Fruit fly (Drosophila melanogaster) whole organism, wandering third instar larva: ENCODE results near the gene CG33258.

Experiments
- Dfd ChIP-seq: fragments of >200 bp; optimal IDR thresholded peaks from 2 replicates; lab custom pipeline; 2017; ENCODE audit warnings: missing biosample characterization, missing genetic modification characterization
- Vsx2 ChIP-seq: fragments of 200-300, 225-300 bp; sonication (Bioruptor generic); optimal IDR thresholded peaks from 2 replicates; lab custom pipeline; 2018; ENCODE audit warnings: missing biosample characterization, missing genetic modification characterization; ENCODE audit not compliant: partially characterized antibody
- brk ChIP-seq: fragments of 200-800 bp; sonication (Bioruptor generic); optimal IDR thresholded peaks from 2 replicates; lab custom pipeline; 2016; ENCODE audit warnings: missing biosample characterization, mild to moderate bottlenecking, missing genetic modification characterization
- dsf ChIP-seq: sonication (Bioruptor generic); optimal IDR thresholded peaks from 2 replicates; lab custom pipeline; 2016; ENCODE audit warnings: missing biosample characterization, missing genetic modification characterization, borderline replicate concordance
- jim ChIP-seq: fragments of 175-275, 200-325 bp; sonication (Bioruptor generic); optimal IDR thresholded peaks from 2 replicates; lab custom pipeline; 2016; ENCODE audit warnings: missing biosample characterization, mild to moderate bottlenecking, missing genetic modification characterization
- psq ChIP-seq: fragments of 200-800 bp; sonication (Bioruptor generic); optimal IDR thresholded peaks from 3 replicates; lab custom pipeline; 2017; ENCODE audit warnings: missing biosample characterization, mild to moderate bottlenecking, missing genetic modification characterization, moderate library complexity
- woc ChIP-seq: sonication (Bioruptor generic); optimal IDR thresholded peaks from 2 replicates; lab custom pipeline; 2016; ENCODE audit warnings: missing biosample characterization, mild to moderate bottlenecking, missing genetic modification characterization

- TF ChIP-seq woc (GFP tag; lab: Kevin White, UChicago) (peak; percentile 42), brk (GFP tag; lab: Kevin White, UChicago) (peak; percentile 37), jim (GFP tag; lab: Kevin White, UChicago) (no peak), psq (GFP tag; lab: Kevin White, UChicago) (no peak), dsf (GFP tag; lab: Kevin White, UChicago) (no peak), Dfd (GFP tag; lab: Kevin White, UChicago) (no peak), Vsx2 (GFP tag; lab: Kevin White, UChicago) (peak; percentile 50)
These were observed 30.6 kb upstream of the CG33258 start, which contains the start of gene Mbs for dm6 chr3L:16051719-16052122.
